Worm (Caenorhabditis elegans) whole organism, young adult: ENCODE results near the gene W02F12.2.

Source experiments
- B0336.3 ChIP-seq: fragments of 200-800 bp; sonication (Bioruptor generic); IDR thresholded peaks from 2 replicates; pipeline ENCODE4 v1.3.6; 2022; ENCODE audit warnings: missing genetic modification characterization, missing compliant biosample characterization
- C06A6.2 ChIP-seq: fragments of 200-800 bp; sonication (Bioruptor generic); conservative IDR thresholded peaks from 2 replicates; pipeline ENCODE4 v1.3.6; 2022; ENCODE audit warnings: missing genetic modification characterization, missing compliant biosample characterization
- D2030.7 ChIP-seq: fragments of 200-800 bp; sonication (Bioruptor generic); IDR thresholded peaks from 2 replicates; pipeline ENCODE4 v1.3.6; 2022; ENCODE audit warnings: missing genetic modification reagents, missing genetic modification characterization, missing compliant biosample characterization
- F37B4.10 ChIP-seq: fragments of 200-800 bp; sonication (Bioruptor generic); IDR thresholded peaks from 2 replicates; pipeline ENCODE4 v1.3.6; 2022; ENCODE audit warnings: missing genetic modification characterization, missing compliant biosample characterization
- F39B2.1 ChIP-seq: fragments of 200-800 bp; sonication (Bioruptor generic); IDR thresholded peaks from 2 replicates; pipeline ENCODE4 v1.3.6; 2022; ENCODE audit warnings: missing genetic modification reagents, missing genetic modification characterization, missing compliant biosample characterization
- F49E8.2 ChIP-seq: sonication (generic microtip); optimal IDR thresholded peaks from 3 replicates; lab custom pipeline; 2017; ENCODE audit warnings: missing genetic modification characterization, mild to moderate bottlenecking, missing compliant biosample characterization, antibody characterized with exemption, moderate library complexity; ENCODE audit not compliant: insufficient read depth
- F57A8.1 ChIP-seq: fragments of 200-800 bp; sonication (Bioruptor generic); optimal IDR thresholded peaks from 2 replicates; lab custom pipeline; 2018; ENCODE audit warnings: mild to moderate bottlenecking, missing genetic modification characterization, moderate library complexity, missing compliant biosample characterization
- F57C9.4 ChIP-seq: sonication (generic microtip); optimal IDR thresholded peaks from 2 replicates; lab custom pipeline; 2017; ENCODE audit warnings: mild to moderate bottlenecking, missing genetic modification characterization, missing compliant biosample characterization
- atf-7 ChIP-seq: sonication (generic microtip); optimal IDR thresholded peaks from 2 replicates; lab custom pipeline; 2017; ENCODE audit warnings: mild to moderate bottlenecking, missing genetic modification characterization, missing compliant biosample characterization
- athp-1 ChIP-seq: sonication (generic microtip); optimal IDR thresholded peaks from 2 replicates; lab custom pipeline; 2017; ENCODE audit warnings: mild to moderate bottlenecking, missing genetic modification characterization, missing compliant biosample characterization
- ccch-3 ChIP-seq: fragments of 200-800 bp; sonication (Bioruptor generic); optimal IDR thresholded peaks from 2 replicates; lab custom pipeline; 2018; ENCODE audit warnings: mild to moderate bottlenecking, missing genetic modification characterization, missing compliant biosample characterization
- cebp-1 ChIP-seq, 2 experiments: fragments of 200-800 bp in 1 of 2; sonication (Bioruptor generic) in 1 of 2; sonication (generic microtip) in 1 of 2; IDR thresholded peaks in 1 of 2; optimal IDR thresholded peaks in 1 of 2; 2 replicates each; pipeline versions ENCODE4 v1.3.6 to Lab custom; 2017 to 2022; ENCODE audit warnings: missing compliant biosample characterization in 2 of 2, missing genetic modification characterization in 2 of 2, mild to moderate bottlenecking in 1 of 2, missing genetic modification reagents in 1 of 2, moderate library complexity in 1 of 2
- ceh-79 ChIP-seq: sonication (generic microtip); optimal IDR thresholded peaks from 2 replicates; lab custom pipeline; 2017; ENCODE audit warnings: mild to moderate bottlenecking, missing genetic modification characterization, missing compliant biosample characterization
- chd-7 ChIP-seq: sonication (generic microtip); optimal IDR thresholded peaks from 2 replicates; lab custom pipeline; 2016; ENCODE audit warnings: mild to moderate bottlenecking, missing genetic modification characterization, moderate library complexity, missing compliant biosample characterization
- dox-1 ChIP-seq: fragments of 200-800 bp; sonication (Bioruptor generic); IDR thresholded peaks from 2 replicates; pipeline ENCODE4 v1.3.6; 2022; ENCODE audit warnings: missing genetic modification reagents, missing genetic modification characterization, missing compliant biosample characterization
- dpl-1 ChIP-seq: fragments of 150-350 bp; optimal IDR thresholded peaks from 2 replicates; lab custom pipeline; 2014; ENCODE audit warnings: missing biosample characterization, missing genetic modification reagents, missing genetic modification characterization
- egrh-3 ChIP-seq: fragments of 200-800 bp; sonication (Bioruptor generic); IDR thresholded peaks from 2 replicates; pipeline ENCODE4 v1.3.6; 2022; ENCODE audit warnings: missing genetic modification reagents, missing genetic modification characterization, missing compliant biosample characterization
- gei-17 ChIP-seq: fragments of 200-800 bp; sonication (Bioruptor generic); optimal IDR thresholded peaks from 2 replicates; lab custom pipeline; 2018; ENCODE audit warnings: mild to moderate bottlenecking, missing genetic modification characterization, missing compliant biosample characterization
- hlh-12 ChIP-seq: sonication (generic microtip); optimal IDR thresholded peaks from 2 replicates; lab custom pipeline; 2016; ENCODE audit warnings: missing genetic modification characterization, missing compliant biosample characterization
- hlh-26 ChIP-seq: fragments of 200-800 bp; sonication (Bioruptor generic); conservative IDR thresholded peaks from 2 replicates; pipeline ENCODE4 v1.3.6; 2022; ENCODE audit warnings: missing genetic modification reagents, missing genetic modification characterization, missing compliant biosample characterization
- hmg-20 ChIP-seq: fragments of 200-800 bp; sonication (Bioruptor generic); IDR thresholded peaks from 2 replicates; pipeline ENCODE4 v1.3.6; 2022; ENCODE audit warnings: missing genetic modification reagents, missing genetic modification characterization, missing compliant biosample characterization
- hrde-1 ChIP-seq: sonication (generic microtip); optimal IDR thresholded peaks from 2 replicates; lab custom pipeline; 2016; ENCODE audit warnings: missing genetic modification characterization, mild to moderate bottlenecking, missing compliant biosample characterization, moderate library complexity, missing genotype, missing genetic modification reagents, borderline replicate concordance
- hsf-1 ChIP-seq: fragments of 200-800 bp; sonication (Bioruptor generic); IDR thresholded peaks from 2 replicates; pipeline ENCODE4 v1.3.6; 2022; ENCODE audit warnings: missing genetic modification reagents, missing genetic modification characterization, missing compliant biosample characterization
- lin-26 ChIP-seq: fragments of 200-800 bp; sonication (Bioruptor generic); IDR thresholded peaks from 2 replicates; pipeline ENCODE4 v1.3.6; 2022; ENCODE audit warnings: missing genetic modification reagents, missing genetic modification characterization, missing compliant biosample characterization
- lin-35 ChIP-seq, 3 experiments: fragments of 150-350 bp in 2 of 3; sonication (generic microtip) in 1 of 3; optimal IDR thresholded peaks; 2 replicates each; lab custom pipeline; 2014 to 2018; ENCODE audit warnings: missing biosample characterization in 3 of 3, missing genetic modification characterization in 3 of 3, missing genetic modification reagents in 3 of 3
- madf-3 ChIP-seq: fragments of 200-800 bp; sonication (Bioruptor generic); IDR thresholded peaks from 2 replicates; pipeline ENCODE4 v1.3.6; 2022; ENCODE audit warnings: missing genetic modification reagents, missing genetic modification characterization, missing compliant biosample characterization
- mes-4 ChIP-seq: sonication (generic microtip); optimal IDR thresholded peaks from 2 replicates; lab custom pipeline; 2016; ENCODE audit warnings: missing genotype, missing genetic modification characterization, missing compliant biosample characterization
- nfya-2 ChIP-seq: fragments of 200-800 bp; sonication (Bioruptor generic); IDR thresholded peaks from 2 replicates; pipeline ENCODE4 v1.3.6; 2022; ENCODE audit warnings: missing genetic modification reagents, missing genetic modification characterization, missing compliant biosample characterization
- nhr-120 ChIP-seq: fragments of 200-800 bp; sonication (Bioruptor generic); IDR thresholded peaks from 2 replicates; pipeline ENCODE4 v1.3.6; 2022; ENCODE audit warnings: missing genetic modification characterization, missing compliant biosample characterization
- nhr-90 ChIP-seq: sonication (generic microtip); optimal IDR thresholded peaks from 2 replicates; lab custom pipeline; 2016; ENCODE audit warnings: missing genotype, mild to moderate bottlenecking, missing genetic modification characterization, missing compliant biosample characterization
- rcor-1 ChIP-seq: fragments of 200-800 bp; sonication (Bioruptor generic); IDR thresholded peaks from 2 replicates; pipeline ENCODE4 v1.3.6; 2022; ENCODE audit warnings: missing genetic modification reagents, missing genetic modification characterization, missing compliant biosample characterization
- sea-2 ChIP-seq: fragments of 200-800 bp; sonication (Bioruptor generic); IDR thresholded peaks from 2 replicates; pipeline ENCODE4 v1.3.6; 2022; ENCODE audit warnings: missing genetic modification characterization, missing compliant biosample characterization
- snpc-4 ChIP-seq, 5 experiments: fragments of 150-350 bp in 1 of 5; sonication (generic microtip) in 4 of 5; optimal IDR thresholded peaks; 2 replicates each; lab custom pipeline; 2014 to 2018; ENCODE audit warnings: missing genetic modification characterization in 5 of 5, missing biosample characterization in 3 of 5, antibody characterized with exemption in 2 of 5, mild to moderate bottlenecking in 2 of 5, missing compliant biosample characterization in 2 of 5, missing genotype in 2 of 5, moderate library complexity in 2 of 5, missing genetic modification reagents in 1 of 5
- somi-1 ChIP-seq: fragments of 200-800 bp; sonication (Bioruptor generic); optimal IDR thresholded peaks from 2 replicates; lab custom pipeline; 2018; ENCODE audit warnings: mild to moderate bottlenecking, missing genetic modification characterization, missing compliant biosample characterization
- sptf-2 ChIP-seq: fragments of 200-800 bp; sonication (Bioruptor generic); optimal IDR thresholded peaks from 2 replicates; lab custom pipeline; 2018; ENCODE audit warnings: mild to moderate bottlenecking, missing genetic modification characterization, missing compliant biosample characterization
- tlf-1 ChIP-seq: fragments of 200-800 bp; sonication (Bioruptor generic); optimal IDR thresholded peaks from 2 replicates; lab custom pipeline; 2018; ENCODE audit warnings: mild to moderate bottlenecking, missing genetic modification characterization, missing compliant biosample characterization
- ztf-18 ChIP-seq: sonication (generic microtip); optimal IDR thresholded peaks from 2 replicates; lab custom pipeline; 2016; ENCODE audit warnings: missing genotype, mild to moderate bottlenecking, missing genetic modification characterization, missing compliant biosample characterization
- ztf-26 ChIP-seq: sonication (generic microtip); optimal IDR thresholded peaks from 2 replicates; lab custom pipeline; 2017; ENCODE audit warnings: missing genetic modification characterization, missing compliant biosample characterization

The W02F12.2 gene

DNA sequence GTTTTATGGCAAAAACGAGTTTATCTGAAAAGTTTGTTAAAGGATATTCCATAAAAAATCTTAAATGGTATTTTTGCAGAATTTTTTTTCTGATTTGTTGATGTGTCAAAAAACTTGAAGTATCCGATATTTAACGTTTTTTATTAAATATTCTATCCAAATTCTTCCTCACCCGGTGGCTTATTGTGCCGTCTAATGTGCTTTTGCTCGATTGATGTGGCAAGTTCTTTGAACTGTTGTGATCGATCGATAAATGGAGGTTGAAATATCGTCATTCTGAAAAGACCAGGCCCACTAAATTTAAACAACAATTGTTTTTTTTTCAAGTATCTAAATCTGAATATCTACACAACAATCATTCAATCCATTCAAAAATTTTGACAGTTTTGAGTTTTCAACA lies 42.3 kb downstream of the W02F12.2 start, which contains the start of gene syx-18 (continued):
- TF ChIP-seq hsf-1 (GFP tag; lab: Robert Waterston, UW) (0 out of 2 replicates have a peak, but pooled peaks have one; percentile 48), D2030.7 (GFP tag; lab: Robert Waterston, UW) (0 out of 2 replicates have a peak, but pooled peaks have one; percentile 26), athp-1 (peak; percentile 63), lin-35 (GFP tag; optimal IDR thresholded peaks at IDR 0.05; lab: Kevin White, UChicago) (peak in 2 of 3 experiments; percentile 33 to 43), nfya-2 (GFP tag; lab: Robert Waterston, UW) (no peak), ceh-79 (no peak), F39B2.1 (GFP tag; lab: Robert Waterston, UW) (0 out of 2 replicates have a peak, but pooled peaks have one; percentile 9), cebp-1 (GFP tag; IDR thresholded peaks at IDR 0.05; lab: Robert Waterston, UW) (no peak), cebp-1 (tag; optimal IDR thresholded peaks at IDR 0.05; lab: Kevin White, UChicago) (peak; percentile 34), snpc-4 (GFP tag; optimal IDR thresholded peaks at IDR 0.05; lab: Kevin White, UChicago) (no peak), snpc-4 (tag; optimal IDR thresholded peaks at IDR 0.05; lab: Kevin White, UChicago) (peak in 1 of 4 experiments; percentile 11), rcor-1 (GFP tag; lab: Robert Waterston, UW) (peak; percentile 30; the same call in 1 of the 2 replicates), B0336.3 (GFP tag; lab: Robert Waterston, UW) (peak; percentile 33; the same call in 1 of the 2 replicates), F37B4.10 (GFP tag; lab: Robert Waterston, UW) (no peak), sptf-2 (no peak)

DNA sequence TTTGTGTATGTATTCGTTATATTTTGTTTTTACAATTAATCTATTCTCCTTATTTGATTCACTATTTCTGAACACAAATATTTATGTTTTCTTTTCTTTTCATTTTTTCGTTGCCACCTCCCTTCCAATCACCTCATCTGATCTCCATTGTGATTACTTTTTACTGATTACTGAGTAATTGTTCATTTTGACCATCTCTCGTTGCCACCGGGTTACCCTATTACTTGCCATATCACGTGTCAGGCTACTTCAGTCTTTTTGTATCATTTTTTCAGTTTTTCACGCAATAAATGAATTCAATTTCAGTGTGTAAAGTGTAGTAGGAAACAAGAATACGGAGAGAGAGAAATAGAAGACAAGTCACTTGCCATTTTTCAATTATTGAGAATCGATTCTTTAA lies 45.4 kb downstream of the W02F12.2 start, which contains the start of gene T10H9.8:
T10H9.8 (plus strand) TSS at position 301 of the 400 bp plus-strand sequence.
- TF ChIP-seq hmg-20 (GFP tag; lab: Robert Waterston, UW) (no peak), ztf-26 (tag; lab: Kevin White, UChicago) (peak; percentile 48)

DNA sequence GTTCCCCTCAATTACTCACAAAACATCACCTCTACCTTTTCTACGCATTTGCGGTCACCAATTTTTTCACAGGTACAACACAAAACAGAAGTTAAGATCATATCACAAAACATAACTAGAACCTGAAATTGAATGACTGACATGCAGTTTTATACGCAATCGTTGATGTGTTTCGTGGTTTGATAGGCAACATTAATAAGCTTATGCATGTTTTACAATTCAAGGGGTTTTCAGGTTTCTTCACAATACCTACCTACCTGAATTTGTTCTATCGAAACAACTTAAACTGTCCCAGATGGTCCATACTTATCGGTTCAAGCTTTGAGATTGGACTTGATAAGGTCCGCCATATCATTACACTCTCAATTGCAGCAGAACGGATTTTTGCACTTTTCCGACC lies 46.9 kb downstream of the W02F12.2 start:
- TF ChIP-seq C06A6.2 (GFP tag; lab: Robert Waterston, UW) (no peak), lin-26 (GFP tag; lab: Robert Waterston, UW) (no peak), dox-1 (no peak), F37B4.10 (GFP tag; lab: Robert Waterston, UW) (no peak), hrde-1 (tag; lab: Kevin White, UChicago) (no peak), atf-7 (tag; lab: Kevin White, UChicago) (no peak), tlf-1 (no peak), chd-7 (no peak), hlh-12 (no peak), nhr-90 (tag; lab: Kevin White, UChicago) (no peak), ztf-18 (tag; lab: Kevin White, UChicago) (no peak), ccch-3 (no peak)
- TF ChIP-seq, all 124 proteins: peak for 0

DNA sequence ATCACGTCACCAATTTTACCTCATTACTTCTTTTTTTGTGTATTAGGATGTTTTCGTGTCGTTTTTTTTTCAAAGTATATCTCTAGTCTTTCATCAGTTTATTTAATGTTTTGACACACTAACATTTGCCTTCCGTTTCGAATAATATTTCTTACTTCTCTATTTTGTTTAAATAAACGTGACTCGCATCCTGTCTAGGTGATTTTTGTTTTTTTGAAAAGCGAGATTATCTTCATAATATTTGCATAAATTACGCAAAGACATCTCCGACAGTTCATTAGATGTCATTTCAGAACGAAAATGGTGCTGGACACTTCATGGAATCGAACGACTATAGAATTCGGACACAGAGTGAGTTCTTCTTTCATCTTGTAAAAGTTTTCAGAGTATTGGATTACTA lies 48.1 kb downstream of the W02F12.2 start, which contains the start of gene T10H9.1:
T10H9.1 (plus strand) TSS at position 301 of the 400 bp plus-strand sequence.
- TF ChIP-seq F49E8.2 (no peak), F57C9.4 (tag; lab: Kevin White, UChicago) (no peak), gei-17 (GFP tag; lab: Kevin White, UChicago) (no peak), F57A8.1 (GFP tag; lab: Kevin White, UChicago) (no peak), madf-3 (GFP tag; lab: Robert Waterston, UW) (no peak), hlh-26 (GFP tag; lab: Robert Waterston, UW) (no peak), egrh-3 (GFP tag; lab: Robert Waterston, UW) (no peak), dpl-1 (no peak), somi-1 (no peak), mes-4 (tag; lab: Kevin White, UChicago) (no peak), athp-1 (no peak), sea-2 (GFP tag; lab: Robert Waterston, UW) (no peak), nhr-120 (GFP tag; lab: Robert Waterston, UW) (no peak)
